Worm (Caenorhabditis elegans): ENCODE measurements around the gene Y17G7B.21.

Y17G7B.21 gene

ce11 chrII:11958793-11959574 is 18.5 kb downstream of the Y17G7B.21 start (continued):
- TF ChIP-seq fkh-4 (tag; optimal IDR thresholded peaks at IDR 0.05; ENCODE audit: borderline replicate concordance), result no peak
- TF ChIP-seq dpl-1 (GFP tag; optimal IDR thresholded peaks at IDR 0.05), result peak; percentile 38 to 58 (median 42)
- TF ChIP-seq grh-1 (GFP tag; IDR thresholded peaks at IDR 0.05), result no peak
- no peak for TF ChIP-seq sup-37 (GFP tag; optimal IDR thresholded peaks at IDR 0.05)
- TF ChIP-seq vab-15 (tag; optimal IDR thresholded peaks at IDR 0.05), result peak; percentile 8
- peak; percentile 22; the same call in 1 of the 2 replicates for TF ChIP-seq isw-1 (GFP tag; IDR thresholded peaks at IDR 0.05)
- peak; percentile 20 for TF ChIP-seq blmp-1 (tag; optimal IDR thresholded peaks at IDR 0.05)
- no peak for TF ChIP-seq nhr-12 (tag; optimal IDR thresholded peaks at IDR 0.05)
- peak; percentile 56 for TF ChIP-seq nhr-90 (tag; optimal IDR thresholded peaks at IDR 0.05; ENCODE audit: poor library complexity)
- peak; percentile 47 for TF ChIP-seq unc-86 (tag; optimal IDR thresholded peaks at IDR 0.05)
- no peak for TF ChIP-seq ces-1 (GFP tag; optimal IDR thresholded peaks at IDR 0.05)
- peak; percentile 32 to 77 for TF ChIP-seq lsy-2 (tag; optimal IDR thresholded peaks at IDR 0.05)
- TF ChIP-seq tlp-1 (tag; optimal IDR thresholded peaks at IDR 0.05), result no peak
- peak in 1 of 6 experiments; percentile 34 for TF ChIP-seq elt-3 (tag; optimal IDR thresholded peaks at IDR 0.05)
- TF ChIP-seq unc-130 (tag; optimal IDR thresholded peaks at IDR 0.05), result peak; percentile 66
- TF ChIP-seq zip-4 (GFP tag; optimal IDR thresholded peaks at IDR 0.05), result no peak
- TF ChIP-seq C34B4.2 (tag; optimal IDR thresholded peaks at IDR 0.05), result no peak
- TF ChIP-seq lin-39 (tag; optimal IDR thresholded peaks at IDR 0.05), result no peak
- peak in 1 of 2 experiments; percentile 31 for TF ChIP-seq ztf-11 (tag; optimal IDR thresholded peaks at IDR 0.05)
- no peak for TF ChIP-seq hpl-2 (GFP tag; optimal IDR thresholded peaks at IDR 0.05)
- TF ChIP-seq sox-4 (tag; optimal IDR thresholded peaks at IDR 0.05), result peak; percentile 4
- peak; percentile 86 for TF ChIP-seq rnt-1 (tag; optimal IDR thresholded peaks at IDR 0.05)
- no peak for TF ChIP-seq pqm-1 (tag; optimal IDR thresholded peaks at IDR 0.05)
- peak; percentile 49 for TF ChIP-seq lin-13 (GFP tag; optimal IDR thresholded peaks at IDR 0.05)
- peak; percentile 34 for TF ChIP-seq snpc-4 (tag; optimal IDR thresholded peaks at IDR 0.05)
- no peak for TF ChIP-seq elt-2 (tag; optimal IDR thresholded peaks at IDR 0.05)
- peak; percentile 54 for TF ChIP-seq nhr-85 (tag)
- TF ChIP-seq dsc-1 (tag; optimal IDR thresholded peaks at IDR 0.05), result peak; percentile 70
- peak; percentile 58 to 76 for TF ChIP-seq lin-35 (GFP tag; optimal IDR thresholded peaks at IDR 0.05)
- no peak for TF ChIP-seq unc-30 (tag; optimal IDR thresholded peaks at IDR 0.05)
- TF ChIP-seq lin-15B (tag; optimal IDR thresholded peaks at IDR 0.05), result no peak
- peak; percentile 75 for TF ChIP-seq nhr-47 (tag; optimal IDR thresholded peaks at IDR 0.05)

- TF ChIP-seq grh-1 (GFP tag; IDR thresholded peaks at IDR 0.05) (no peak), ceh-90 (tag; optimal IDR thresholded peaks at IDR 0.05) (no peak), ces-1 (GFP tag; optimal IDR thresholded peaks at IDR 0.05) (no peak), isw-1 (GFP tag; IDR thresholded peaks at IDR 0.05) (no peak), unc-30 (tag; optimal IDR thresholded peaks at IDR 0.05) (no peak)
Observed at ce11 chrII:11954811-11955210, 22.6 kb downstream of the Y17G7B.21 start.

- no peak for TF ChIP-seq nhr-76 (tag; optimal IDR thresholded peaks at IDR 0.05)
- TF ChIP-seq snu-23 (GFP tag; optimal IDR thresholded peaks at IDR 0.05), result no peak
- TF ChIP-seq fos-1 (tag; optimal IDR thresholded peaks at IDR 0.05), result no peak
- TF ChIP-seq xbp-1 (tag; optimal IDR thresholded peaks at IDR 0.05), result no peak
- no peak for TF ChIP-seq nhr-11 (tag; optimal IDR thresholded peaks at IDR 0.05)
- TF ChIP-seq efl-1 (optimal IDR thresholded peaks at IDR 0.05), result no peak
- TF ChIP-seq efl-1 (GFP tag; optimal IDR thresholded peaks at IDR 0.05 in 1 of 2), result no peak
- TF ChIP-seq pag-3 (tag; optimal IDR thresholded peaks at IDR 0.05; ENCODE audit: borderline replicate concordance, insufficient read depth), result no peak
- no peak for TF ChIP-seq mdl-1 (tag; optimal IDR thresholded peaks at IDR 0.05)
Observed at ce11 chrII:11954208-11954607, 23.3 kb downstream of the Y17G7B.21 start, which contains the start of gene W03C9.6. Gene W03C9.6, plus strand, starts transcription at chrII:11954508.

All from whole organism, L1 larva.